Worm (Caenorhabditis elegans) whole organism, late embryonic: ENCODE measurements around the gene Y17G7B.8.

Source experiments
- ama-1 ChIP-seq: fragments of 150-350 bp; optimal IDR thresholded peaks from 2 replicates; lab custom pipeline; 2014
- ceh-30 ChIP-seq: fragments of 150-350 bp; optimal IDR thresholded peaks from 2 replicates; lab custom pipeline; 2014; ENCODE audit warnings: missing biosample characterization, missing genetic modification characterization
- ceh-48 ChIP-seq: sonication (generic microtip); optimal IDR thresholded peaks from 2 replicates; lab custom pipeline; 2016; ENCODE audit warnings: missing genetic modification characterization, inconsistent platforms, missing compliant biosample characterization
- ceh-9 ChIP-seq: sonication (generic microtip); optimal IDR thresholded peaks from 2 replicates; lab custom pipeline; 2016; ENCODE audit warnings: mild to moderate bottlenecking, missing genetic modification characterization, inconsistent platforms, missing compliant biosample characterization
- nhr-11 ChIP-seq: fragments of 150-350 bp; optimal IDR thresholded peaks from 2 replicates; lab custom pipeline; 2014; ENCODE audit warnings: missing biosample characterization, missing genetic modification characterization
- npax-4 ChIP-seq: sonication (generic microtip); optimal IDR thresholded peaks from 2 replicates; lab custom pipeline; 2016; ENCODE audit warnings: missing genetic modification characterization, missing compliant biosample characterization
- tbx-2 ChIP-seq: sonication (generic microtip); optimal IDR thresholded peaks from 2 replicates; lab custom pipeline; 2016; ENCODE audit warnings: missing genetic modification characterization, missing compliant biosample characterization
- ztf-16 ChIP-seq: sonication (generic microtip); optimal IDR thresholded peaks from 2 replicates; lab custom pipeline; 2017; ENCODE audit warnings: missing genetic modification characterization, missing compliant biosample characterization

DNA sequence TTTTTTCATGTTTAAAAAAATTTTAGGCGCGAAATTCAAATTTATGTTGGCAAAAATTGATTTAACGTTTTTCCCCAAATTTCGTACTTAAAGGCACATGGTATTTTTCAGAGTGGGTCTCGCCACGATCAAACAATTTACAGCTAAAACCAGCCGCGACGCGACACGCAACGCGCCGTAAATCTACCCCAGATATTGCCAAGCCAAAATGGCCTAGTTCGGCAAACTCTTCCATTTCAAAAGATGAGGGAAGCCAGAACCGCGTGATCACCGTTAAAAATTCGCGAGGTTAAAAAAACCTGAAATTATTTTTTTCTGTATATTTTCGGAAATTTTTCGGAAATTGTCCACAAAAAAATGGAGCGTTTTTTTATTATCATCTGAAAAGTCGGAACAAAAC lies 32.3 kb upstream of the Y17G7B.8 start:
- TF ChIP-seq ama-1 (no peak), nhr-11 (tag; lab: Kevin White, UChicago) (no peak), ztf-16 (no peak), npax-4 (tag; lab: Kevin White, UChicago) (no peak), tbx-2 (tag; lab: Kevin White, UChicago) (no peak), ceh-9 (tag; lab: Kevin White, UChicago) (no peak), ceh-48 (tag; lab: Kevin White, UChicago) (no peak), ceh-30 (tag; lab: Kevin White, UChicago) (no peak)
